Fruit fly (Drosophila melanogaster) whole organism, embryonic: ENCODE data around the gene CG14286.

ENCODE experiments used
- Asciz ChIP-seq: fragments of 200-800 bp; sonication (Bioruptor generic); optimal IDR thresholded peaks from 2 replicates; lab custom pipeline; 2017; ENCODE audit warnings: missing biosample characterization, mild to moderate bottlenecking, missing genetic modification characterization, missing genetic modification reagents
- Awh ChIP-seq: fragments of 200-800 bp; sonication (Bioruptor generic); IDR thresholded peaks from 2 replicates; pipeline ENCODE4, ENCODE4 v1.3.6; 2022; ENCODE audit warnings: missing biosample characterization, missing genetic modification characterization
- CG10366 ChIP-seq: fragments of 200-800 bp; sonication (Bioruptor generic); IDR thresholded peaks from 2 replicates; pipeline ENCODE4 v1.3.6; 2022; ENCODE audit warnings: missing biosample characterization, missing genetic modification characterization
- CG10654 ChIP-seq: fragments of 200-800 bp; sonication (Bioruptor generic); optimal IDR thresholded peaks from 2 replicates; lab custom pipeline; 2016; ENCODE audit warnings: missing biosample characterization, missing genetic modification characterization
- CG10979 ChIP-seq: fragments of 200-800 bp; sonication (Bioruptor generic); optimal IDR thresholded peaks from 2 replicates; lab custom pipeline; 2018; ENCODE audit warnings: missing biosample characterization, mild to moderate bottlenecking, missing genetic modification characterization, moderate library complexity
- CG12104 ChIP-seq: fragments of 200-800 bp; sonication (Bioruptor generic); optimal IDR thresholded peaks from 3 replicates; lab custom pipeline; 2016; ENCODE audit warnings: missing biosample characterization, missing genetic modification characterization
- CG12744 ChIP-seq: fragments of 200-800 bp; sonication (Bioruptor generic); optimal IDR thresholded peaks from 2 replicates; lab custom pipeline; 2016; ENCODE audit warnings: missing biosample characterization, missing genetic modification characterization
- CG14710 ChIP-seq: fragments of 200-800 bp; sonication (Bioruptor generic); optimal IDR thresholded peaks from 3 replicates; lab custom pipeline; 2019; ENCODE audit warnings: missing biosample characterization, mild to moderate bottlenecking, missing genetic modification characterization, moderate library complexity
- CG15479 ChIP-seq: fragments of 200-800 bp; sonication (Bioruptor generic); optimal IDR thresholded peaks from 3 replicates; lab custom pipeline; 2019; ENCODE audit warnings: missing biosample characterization, mild to moderate bottlenecking, missing genetic modification characterization, moderate library complexity
- CG16815 ChIP-seq: fragments of 200-800 bp; sonication (Bioruptor generic); optimal IDR thresholded peaks from 3 replicates; lab custom pipeline; 2017; ENCODE audit warnings: missing biosample characterization, mild to moderate bottlenecking, missing genetic modification characterization
- CG17361 ChIP-seq: fragments of 200-800 bp; sonication (Bioruptor generic); IDR thresholded peaks from 3 replicates; pipeline ENCODE4 v1.3.6; 2022; ENCODE audit warnings: missing biosample characterization, missing genetic modification characterization
- CG2120 ChIP-seq: fragments of 200-800 bp; sonication (Bioruptor generic); optimal IDR thresholded peaks from 3 replicates; lab custom pipeline; 2016; ENCODE audit warnings: missing biosample characterization, missing genetic modification characterization
- CG3065 ChIP-seq: fragments of 200-800 bp; sonication (Bioruptor generic); optimal IDR thresholded peaks from 2 replicates; lab custom pipeline; 2016; ENCODE audit warnings: missing biosample characterization, missing genetic modification characterization
- CG32767 ChIP-seq: fragments of 200-800 bp; sonication (Bioruptor generic); IDR thresholded peaks from 2 replicates; pipeline ENCODE4 v1.3.6; 2022; ENCODE audit warnings: missing biosample characterization, missing genetic modification characterization
- CG32772 ChIP-seq: fragments of 200-800 bp; sonication (Bioruptor generic); IDR thresholded peaks from 2 replicates; pipeline ENCODE4 v1.3.6; 2022; ENCODE audit warnings: missing biosample characterization, missing genetic modification characterization
- CG33557 ChIP-seq: fragments of 200-800 bp; sonication (Bioruptor generic); optimal IDR thresholded peaks from 2 replicates; lab custom pipeline; 2019; ENCODE audit warnings: missing biosample characterization, mild to moderate bottlenecking, missing genetic modification characterization, moderate library complexity
- CG4820 ChIP-seq: fragments of 200-800 bp; sonication (Bioruptor generic); optimal IDR thresholded peaks from 3 replicates; lab custom pipeline; 2016; ENCODE audit warnings: missing biosample characterization, missing genetic modification characterization
- CG7372 ChIP-seq: fragments of 200-800 bp; sonication (Bioruptor generic); IDR thresholded peaks from 2 replicates; pipeline ENCODE4 v1.3.6; 2022; ENCODE audit warnings: missing biosample characterization, missing genetic modification characterization
- CG8944 ChIP-seq: fragments of 200-800 bp; sonication (Bioruptor generic); optimal IDR thresholded peaks from 3 replicates; lab custom pipeline; 2016; ENCODE audit warnings: missing biosample characterization, missing genetic modification characterization
- CG9215 ChIP-seq: fragments of 200-800 bp; sonication (Bioruptor generic); IDR thresholded peaks from 2 replicates; pipeline ENCODE4 v1.3.6; 2022; ENCODE audit warnings: missing biosample characterization, missing genetic modification characterization
- Drgx ChIP-seq: fragments of 200-800 bp; sonication (Bioruptor generic); IDR thresholded peaks from 2 replicates; pipeline ENCODE4 v1.3.6; 2022; ENCODE audit warnings: missing biosample characterization, missing genetic modification characterization
- E2f1 ChIP-seq: fragments of 200-800 bp; sonication (Bioruptor generic); IDR thresholded peaks from 2 replicates; pipeline ENCODE4 v1.3.6; 2022; ENCODE audit warnings: missing biosample characterization, missing genetic modification characterization
- Hey ChIP-seq: fragments of 200-800 bp; sonication (Bioruptor generic); optimal IDR thresholded peaks from 3 replicates; lab custom pipeline; 2018; ENCODE audit warnings: missing biosample characterization, mild to moderate bottlenecking, missing genetic modification characterization
- Hr78 ChIP-seq, 2 experiments: fragments of 200-800 bp in 1 of 2; fragments of >200 bp in 1 of 2; sonication (Bioruptor generic) in 1 of 2; optimal IDR thresholded peaks; 2 replicates each; lab custom pipeline; 2017 to 2019; ENCODE audit warnings: missing biosample characterization in 2 of 2, missing genetic modification characterization in 2 of 2, mild to moderate bottlenecking in 1 of 2, moderate library complexity in 1 of 2
- MESR4 ChIP-seq: fragments of 200-800 bp; sonication (Bioruptor generic); optimal IDR thresholded peaks from 2 replicates; lab custom pipeline; 2018; ENCODE audit warnings: missing biosample characterization, mild to moderate bottlenecking, missing genetic modification characterization, moderate library complexity
- NfI ChIP-seq: fragments of 200-800 bp; sonication (Bioruptor generic); optimal IDR thresholded peaks from 3 replicates; lab custom pipeline; 2018; ENCODE audit warnings: missing biosample characterization, mild to moderate bottlenecking, missing genetic modification characterization, moderate library complexity
- Oaz ChIP-seq: fragments of 200-800 bp; sonication (Bioruptor generic); IDR thresholded peaks from 2 replicates; pipeline ENCODE4 v1.3.6; 2022; ENCODE audit warnings: missing biosample characterization, missing genetic modification characterization
- Sry-δ ChIP-seq: fragments of 200-800 bp; sonication (Bioruptor generic); optimal IDR thresholded peaks from 2 replicates; lab custom pipeline; 2016; ENCODE audit warnings: missing biosample characterization, missing genetic modification characterization
- amos ChIP-seq: fragments of 200-800 bp; sonication (Bioruptor generic); IDR thresholded peaks from 2 replicates; pipeline ENCODE4 v1.3.6; 2022; ENCODE audit warnings: missing biosample characterization, missing genetic modification characterization; ENCODE audit not compliant: partially characterized antibody
- aop ChIP-seq: fragments of 200-800 bp; sonication (Bioruptor generic); IDR thresholded peaks from 2 replicates; pipeline ENCODE4 v1.3.6; 2022; ENCODE audit warnings: missing biosample characterization, missing genetic modification characterization
- cad ChIP-seq: fragments of >200 bp; optimal IDR thresholded peaks from 2 replicates; lab custom pipeline; 2017; ENCODE audit warnings: missing biosample characterization, missing genetic modification characterization
- cas ChIP-seq: fragments of 200-800 bp; sonication (Bioruptor generic); IDR thresholded peaks from 2 replicates; pipeline ENCODE4 v1.3.6; 2022; ENCODE audit warnings: missing biosample characterization, missing genetic modification characterization
- cwo ChIP-seq: fragments of 200-800 bp; sonication (Bioruptor generic); optimal IDR thresholded peaks from 3 replicates; lab custom pipeline; 2017; ENCODE audit warnings: missing biosample characterization, missing genetic modification characterization, mild to moderate bottlenecking, moderate library complexity, missing genetic modification reagents
- fd64A ChIP-seq: fragments of 200-800 bp; sonication (Bioruptor generic); optimal IDR thresholded peaks from 3 replicates; lab custom pipeline; 2018; ENCODE audit warnings: missing biosample characterization, mild to moderate bottlenecking, missing genetic modification characterization
- ftz-f1 ChIP-seq: fragments of 200-800 bp; sonication (Bioruptor generic); optimal IDR thresholded peaks from 2 replicates; lab custom pipeline; 2016; ENCODE audit warnings: missing biosample characterization, missing genetic modification characterization
- gce ChIP-seq: fragments of 200-800 bp; sonication (Bioruptor generic); IDR thresholded peaks from 3 replicates; pipeline ENCODE4 v1.3.6; 2022; ENCODE audit warnings: missing biosample characterization, missing genetic modification characterization
- gcm2 ChIP-seq: fragments of 200-800 bp; sonication (Bioruptor generic); optimal IDR thresholded peaks from 2 replicates; lab custom pipeline; 2016; ENCODE audit warnings: missing biosample characterization, missing genetic modification characterization
- hbn ChIP-seq: fragments of 200-800 bp; sonication (Bioruptor generic); IDR thresholded peaks from 2 replicates; pipeline ENCODE4 v1.3.6; 2022; ENCODE audit warnings: missing biosample characterization, missing genetic modification characterization; ENCODE audit not compliant: partially characterized antibody
- jing ChIP-seq: fragments of 200-800 bp; sonication (Bioruptor generic); optimal IDR thresholded peaks from 2 replicates; lab custom pipeline; 2018; ENCODE audit warnings: missing biosample characterization, mild to moderate bottlenecking, missing genetic modification characterization
- lilli ChIP-seq: fragments of 200-800 bp; sonication (Bioruptor generic); optimal IDR thresholded peaks from 3 replicates; lab custom pipeline; 2016; ENCODE audit warnings: missing biosample characterization, missing genetic modification characterization
- lola ChIP-seq, 3 experiments: fragments of >200 bp in 2 of 3; fragments of 200-800 bp in 1 of 3; sonication (Bioruptor generic) in 1 of 3; optimal IDR thresholded peaks; 2 replicates each; lab custom pipeline; 2017 to 2019; ENCODE audit warnings: missing biosample characterization in 3 of 3, missing genetic modification characterization in 3 of 3, mild to moderate bottlenecking in 1 of 3, moderate library complexity in 1 of 3
- odd ChIP-seq: fragments of 200-800 bp; sonication (Bioruptor generic); optimal IDR thresholded peaks from 2 replicates; lab custom pipeline; 2017; ENCODE audit warnings: missing biosample characterization, mild to moderate bottlenecking, missing genetic modification characterization
- pros ChIP-seq: fragments of 200-800 bp; sonication (Bioruptor generic); optimal IDR thresholded peaks from 3 replicates; lab custom pipeline; 2019; ENCODE audit warnings: missing biosample characterization, mild to moderate bottlenecking, missing genetic modification characterization, moderate library complexity
- pzg ChIP-seq: fragments of 200-800 bp; sonication (Bioruptor generic); optimal IDR thresholded peaks from 3 replicates; lab custom pipeline; 2018; ENCODE audit warnings: missing biosample characterization, mild to moderate bottlenecking, missing genetic modification characterization, moderate library complexity
- ranshi ChIP-seq: fragments of 200-800 bp; sonication (Bioruptor generic); IDR thresholded peaks from 2 replicates; pipeline ENCODE4 v1.3.6; 2022; ENCODE audit warnings: missing biosample characterization, missing genetic modification characterization
- rib ChIP-seq: fragments of 200-800 bp; sonication (Bioruptor generic); IDR thresholded peaks from 2 replicates; pipeline ENCODE4 v1.3.6; 2022; ENCODE audit warnings: missing biosample characterization, missing genetic modification characterization
- ro ChIP-seq: fragments of 200-800 bp; sonication (Bioruptor generic); IDR thresholded peaks from 2 replicates; pipeline ENCODE4 v1.3.6; 2022; ENCODE audit warnings: missing biosample characterization, missing genetic modification characterization
- sna ChIP-seq: fragments of 200-800 bp; sonication (Bioruptor generic); IDR thresholded peaks from 2 replicates; pipeline ENCODE4 v1.3.6; 2022; ENCODE audit warnings: missing biosample characterization, missing genetic modification characterization; ENCODE audit not compliant: partially characterized antibody
- tna ChIP-seq: fragments of 200-800 bp; sonication (Bioruptor generic); IDR thresholded peaks from 2 replicates; pipeline ENCODE4 v1.3.6; 2022; ENCODE audit warnings: missing biosample characterization, missing genetic modification characterization; ENCODE audit not compliant: partially characterized antibody
- vfl ChIP-seq: fragments of 200-800 bp; sonication (Bioruptor generic); optimal IDR thresholded peaks from 2 replicates; lab custom pipeline; 2016; ENCODE audit warnings: missing biosample characterization, missing genetic modification characterization

CG14286 gene

DNA sequence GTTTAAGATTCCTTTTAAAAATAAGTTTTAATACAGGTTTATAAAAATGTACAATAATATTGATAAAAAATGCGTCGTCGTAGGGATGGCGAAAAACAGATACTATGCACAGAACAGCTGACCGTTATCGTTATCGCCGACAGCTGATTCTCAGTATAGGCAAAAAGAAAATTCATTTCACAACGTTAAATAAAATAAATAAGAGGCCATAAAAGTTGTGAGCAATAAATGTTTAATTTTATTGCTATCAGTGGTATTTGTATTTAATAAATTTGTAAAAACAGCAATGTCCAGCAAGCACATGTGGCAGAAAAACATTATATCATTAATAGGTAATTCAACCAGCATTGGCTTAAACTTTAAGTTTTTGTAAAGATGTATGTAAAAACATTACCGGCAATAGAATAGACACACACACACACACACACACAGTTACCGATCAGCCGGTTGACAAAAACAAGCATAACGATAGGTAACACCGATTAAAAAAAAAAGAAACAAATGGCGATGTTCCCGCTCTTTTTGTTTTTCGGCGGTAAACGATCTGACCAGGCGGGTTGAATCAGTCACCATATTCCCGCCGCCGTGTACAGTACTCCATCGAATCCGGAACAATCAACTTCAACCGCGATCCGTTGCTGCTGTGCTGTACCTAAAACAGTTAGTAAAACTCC is 42.9 kb upstream of the CG14286 start, which contains the start of the genes dnk and Smu1 (continued):
- no peak for TF ChIP-seq gce (GFP tag; lab: Robert Waterston, UW)
- no peak for TF ChIP-seq NfI (GFP tag; lab: Kevin White, UChicago)
- peak; percentile 37 for TF ChIP-seq CG14710 (tag; lab: Kevin White, UChicago)
- no peak for TF ChIP-seq CG32772 (GFP tag; lab: Robert Waterston, UW)
- TF ChIP-seq odd, result no peak
- TF ChIP-seq ro (GFP tag; lab: Robert Waterston, UW), result no peak
- TF ChIP-seq amos (GFP tag; lab: Robert Waterston, UW), result peak; percentile 57
- no peak for TF ChIP-seq pros (GFP tag; lab: Kevin White, UChicago)
- no peak for TF ChIP-seq jing
- TF ChIP-seq cad (GFP tag; lab: Kevin White, UChicago), result no peak
- peak; percentile 56; the same call in 1 of the 2 replicates for TF ChIP-seq E2f1
- TF ChIP-seq Drgx (GFP tag; lab: Robert Waterston, UW), result peak; percentile 42; the same call in 1 of the 2 replicates
- TF ChIP-seq gcm2, result no peak
- no peak for TF ChIP-seq CG12744 (GFP tag; lab: Kevin White, UChicago)
- TF ChIP-seq ftz-f1 (GFP tag; lab: Kevin White, UChicago), result no peak
- TF ChIP-seq CG15479 (GFP tag; lab: Kevin White, UChicago), result no peak
- TF ChIP-seq aop (GFP tag; lab: Robert Waterston, UW), result no peak
- TF ChIP-seq CG17361, result no peak
- TF ChIP-seq vfl (GFP tag; lab: Kevin White, UChicago), result no peak
- TF ChIP-seq CG10979 (tag; lab: Kevin White, UChicago), result no peak
- TF ChIP-seq CG2120 (GFP tag; lab: Kevin White, UChicago), result no peak
- peak; percentile 23 for TF ChIP-seq pzg (GFP tag; lab: Kevin White, UChicago)
- no peak for TF ChIP-seq CG16815
- TF ChIP-seq CG12104, result no peak
- TF ChIP-seq CG3065 (GFP tag; lab: Kevin White, UChicago), result no peak
- no peak for TF ChIP-seq cwo (GFP tag; lab: Kevin White, UChicago)
- TF ChIP-seq lola (GFP tag; optimal IDR thresholded peaks at IDR 0.05; lab: Kevin White, UChicago), result no peak
- TF ChIP-seq CG33557 (GFP tag; lab: Kevin White, UChicago), result no peak
- TF ChIP-seq CG9215, result no peak
- TF ChIP-seq Hey (tag; lab: Kevin White, UChicago), result no peak
- TF ChIP-seq CG4820 (GFP tag; lab: Kevin White, UChicago), result no peak
- no peak for TF ChIP-seq tna (GFP tag; lab: Robert Waterston, UW)
- TF ChIP-seq Awh (GFP tag; lab: Robert Waterston, UW), result no peak
- no peak for TF ChIP-seq CG32767
- no peak for TF ChIP-seq fd64A
- TF ChIP-seq lilli (GFP tag; lab: Kevin White, UChicago), result no peak
- 0 out of 2 replicates have a peak, but pooled peaks have one; percentile 17 for TF ChIP-seq sna (GFP tag; lab: Robert Waterston, UW)
- TF ChIP-seq MESR4, result no peak
- TF ChIP-seq Sry-δ (GFP tag; lab: Kevin White, UChicago), result no peak
- TF ChIP-seq Asciz, result no peak
- TF ChIP-seq Oaz, result no peak
- no peak for TF ChIP-seq CG8944 (GFP tag; lab: Kevin White, UChicago)
- TF ChIP-seq CG7372, result no peak
- no peak for TF ChIP-seq CG10654 (GFP tag; lab: Kevin White, UChicago)
- no peak for TF ChIP-seq rib (GFP tag; lab: Robert Waterston, UW)
- no peak for TF ChIP-seq cas (GFP tag; lab: Robert Waterston, UW)
- TF ChIP-seq hbn (GFP tag; lab: Robert Waterston, UW), result no peak
- no peak for TF ChIP-seq ranshi (GFP tag; lab: Robert Waterston, UW)
- TF ChIP-seq CG10366 (GFP tag; lab: Robert Waterston, UW), result no peak
- no peak for TF ChIP-seq Hr78 (GFP tag; optimal IDR thresholded peaks at IDR 0.05; lab: Kevin White, UChicago)
